Worm (Caenorhabditis elegans) whole organism, L4 larva: ENCODE data around the gene Y67H2A.7.

Experiments
- F44E2.7 ChIP-seq: fragments of 200-800 bp; sonication (Bioruptor generic); IDR thresholded peaks from 2 replicates; pipeline ENCODE4 v2.1.2; 2022; ENCODE audit warnings: missing genetic modification characterization, missing compliant biosample characterization
- T20F7.1 ChIP-seq: fragments of 200-800 bp; sonication (Bioruptor generic); optimal IDR thresholded peaks from 2 replicates; lab custom pipeline; 2018; ENCODE audit warnings: mild to moderate bottlenecking, missing genetic modification characterization, missing compliant biosample characterization
- T26A8.4 ChIP-seq: fragments of 200-800 bp; sonication (Bioruptor generic); IDR thresholded peaks from 2 replicates; pipeline ENCODE4 v1.3.6; 2022; ENCODE audit warnings: missing genetic modification characterization, missing compliant biosample characterization
- Y105C5A.15 ChIP-seq: fragments of 200-800 bp; sonication (Bioruptor generic); IDR thresholded peaks from 2 replicates; pipeline ENCODE4 v1.3.6; 2022; ENCODE audit warnings: missing genetic modification characterization, missing compliant biosample characterization
- Y75B8A.6 ChIP-seq: fragments of 200-800 bp; sonication (Bioruptor generic); IDR thresholded peaks from 2 replicates; pipeline ENCODE4 v1.3.6; 2022; ENCODE audit warnings: missing genetic modification reagents, missing genetic modification characterization, missing compliant biosample characterization
- ZK546.5 ChIP-seq, 2 experiments: sonication (generic microtip); optimal IDR thresholded peaks; 2 replicates each; lab custom pipeline; 2017; ENCODE audit warnings: missing biosample characterization in 2 of 2, missing genetic modification characterization in 2 of 2
- aha-1 ChIP-seq: fragments of 150-350 bp; peaks from one replicate; lab custom pipeline; 2014; ENCODE audit warnings: missing biosample characterization, missing genetic modification characterization
- ama-1 ChIP-seq: fragments of 150-350 bp; optimal IDR thresholded peaks from 2 replicates; lab custom pipeline; 2014; ENCODE audit warnings: inconsistent platforms, mixed read lengths
- arid-1 ChIP-seq: fragments of 200-800 bp; sonication (Bioruptor generic); conservative IDR thresholded peaks from 2 replicates; pipeline ENCODE4 v1.3.6; 2022; ENCODE audit warnings: missing genetic modification reagents, missing genetic modification characterization, missing compliant biosample characterization
- ceh-28 ChIP-seq: fragments of 150-350 bp; optimal IDR thresholded peaks from 2 replicates; lab custom pipeline; 2014; ENCODE audit warnings: missing biosample characterization, missing genetic modification reagents, missing genetic modification characterization
- ceh-62 ChIP-seq: sonication (generic microtip); optimal IDR thresholded peaks from 2 replicates; lab custom pipeline; 2017; ENCODE audit warnings: missing biosample characterization, missing genetic modification characterization
- ces-1 ChIP-seq: fragments of 150-350 bp; sonication (generic microtip); optimal IDR thresholded peaks from 4 replicates; lab custom pipeline; 2014; ENCODE audit warnings: missing biosample characterization, missing genetic modification reagents, missing genetic modification characterization
- cey-2 ChIP-seq: sonication (generic microtip); optimal IDR thresholded peaks from 3 replicates; lab custom pipeline; 2017; ENCODE audit warnings: missing genetic modification characterization, mild to moderate bottlenecking, missing compliant biosample characterization, antibody characterized with exemption, borderline replicate concordance; ENCODE audit not compliant: insufficient read depth
- daf-16 ChIP-seq, 3 experiments: sonication (generic microtip); optimal IDR thresholded peaks; 2 replicates each; lab custom pipeline; 2016 to 2017; ENCODE audit warnings: missing genetic modification characterization in 3 of 3, missing genetic modification reagents in 3 of 3, mild to moderate bottlenecking in 2 of 3, missing compliant biosample characterization in 2 of 3, missing biosample characterization in 1 of 3, moderate library complexity in 1 of 3
- daf-8 ChIP-seq: fragments of 200-800 bp; sonication (Bioruptor generic); IDR thresholded peaks from 2 replicates; pipeline ENCODE4 v1.3.6; 2022; ENCODE audit warnings: missing genetic modification characterization, missing compliant biosample characterization
- duxl-1 ChIP-seq: sonication (generic microtip); optimal IDR thresholded peaks from 2 replicates; lab custom pipeline; 2016; ENCODE audit warnings: mild to moderate bottlenecking, missing genetic modification characterization, moderate library complexity, missing compliant biosample characterization; ENCODE audit not compliant: poor library complexity
- dve-1 ChIP-seq: sonication (generic microtip); optimal IDR thresholded peaks from 2 replicates; lab custom pipeline; 2017; ENCODE audit warnings: antibody characterized with exemption, mild to moderate bottlenecking, missing genetic modification characterization, missing compliant biosample characterization; ENCODE audit not compliant: insufficient read depth
- egl-43 ChIP-seq: fragments of 200-800 bp; sonication (Bioruptor generic); IDR thresholded peaks from 2 replicates; pipeline ENCODE4 v1.3.6; 2022; ENCODE audit warnings: missing genetic modification reagents, missing genetic modification characterization, missing compliant biosample characterization
- gei-8 ChIP-seq: fragments of 200-800 bp; sonication (Bioruptor generic); optimal IDR thresholded peaks from 2 replicates; lab custom pipeline; 2018; ENCODE audit warnings: mild to moderate bottlenecking, missing genetic modification characterization, missing compliant biosample characterization
- hif-1 ChIP-seq, 2 experiments: sonication (generic microtip); optimal IDR thresholded peaks; 2 replicates each; lab custom pipeline; 2016 to 2017; ENCODE audit warnings: missing compliant biosample characterization in 2 of 2, missing genetic modification characterization in 2 of 2, missing genetic modification reagents in 2 of 2, missing genotype in 2 of 2, mild to moderate bottlenecking in 1 of 2
- hlh-11 ChIP-seq: fragments of 200-800 bp; sonication (Bioruptor generic); optimal IDR thresholded peaks from 2 replicates; lab custom pipeline; 2018; ENCODE audit warnings: mild to moderate bottlenecking, missing genetic modification characterization, missing compliant biosample characterization
- hlh-30 ChIP-seq: sonication (generic microtip); optimal IDR thresholded peaks from 2 replicates; lab custom pipeline; 2017; ENCODE audit warnings: antibody characterized with exemption, mild to moderate bottlenecking, missing genetic modification characterization, missing compliant biosample characterization; ENCODE audit not compliant: insufficient read depth
- jun-1 ChIP-seq: fragments of 150-350 bp; optimal IDR thresholded peaks from 2 replicates; lab custom pipeline; 2014; ENCODE audit warnings: missing biosample characterization, missing genetic modification reagents, missing genetic modification characterization
- lin-1 ChIP-seq: fragments of 200-800 bp; sonication (Bioruptor generic); IDR thresholded peaks from 2 replicates; pipeline ENCODE4 v1.3.6; 2022; ENCODE audit warnings: missing genetic modification reagents, missing genetic modification characterization, missing compliant biosample characterization
- lin-38 ChIP-seq: fragments of 200-800 bp; sonication (Bioruptor generic); IDR thresholded peaks from 2 replicates; pipeline ENCODE4 v1.3.6; 2022; ENCODE audit warnings: missing genetic modification reagents, missing genetic modification characterization, missing compliant biosample characterization
- lsy-2 ChIP-seq, 2 experiments: fragments of 150-350 bp in 1 of 2; sonication (generic microtip) in 1 of 2; optimal IDR thresholded peaks; 2 replicates each; lab custom pipeline; 2014 to 2017; ENCODE audit warnings: missing biosample characterization in 2 of 2, missing genetic modification characterization in 2 of 2
- madf-9 ChIP-seq: fragments of 200-800 bp; sonication (Bioruptor generic); conservative IDR thresholded peaks from 2 replicates; pipeline ENCODE4 v1.3.6; 2022; ENCODE audit warnings: missing genetic modification reagents, missing genetic modification characterization, missing compliant biosample characterization
- mdl-1 ChIP-seq, 2 experiments: fragments of 150-350 bp in 1 of 2; sonication (generic microtip) in 1 of 2; optimal IDR thresholded peaks; 2 replicates each; lab custom pipeline; 2014 to 2017; ENCODE audit warnings: missing biosample characterization in 2 of 2, missing genetic modification characterization in 2 of 2
- mdt-29 ChIP-seq: fragments of 200-800 bp; sonication (Bioruptor generic); IDR thresholded peaks from 2 replicates; pipeline ENCODE4 v1.3.6; 2022; ENCODE audit warnings: missing genetic modification reagents, missing genetic modification characterization, missing compliant biosample characterization
- mes-2 ChIP-seq: sonication (generic microtip); optimal IDR thresholded peaks from 2 replicates; lab custom pipeline; 2016; ENCODE audit warnings: missing genotype, mild to moderate bottlenecking, missing genetic modification characterization, missing compliant biosample characterization; ENCODE audit not compliant: poor library complexity, severe bottlenecking
- mxl-3 ChIP-seq: fragments of 200-800 bp; sonication (Bioruptor generic); optimal IDR thresholded peaks from 2 replicates; lab custom pipeline; 2018; ENCODE audit warnings: mild to moderate bottlenecking, missing genetic modification characterization, missing compliant biosample characterization
- nhr-10 ChIP-seq: fragments of 150-350 bp; optimal IDR thresholded peaks from 2 replicates; lab custom pipeline; 2014; ENCODE audit warnings: missing biosample characterization, missing genetic modification characterization
- nhr-102 ChIP-seq: sonication (generic microtip); optimal IDR thresholded peaks from 2 replicates; lab custom pipeline; 2016; ENCODE audit warnings: mild to moderate bottlenecking, missing genetic modification characterization, moderate library complexity, missing compliant biosample characterization
- nhr-11 ChIP-seq: fragments of 150-350 bp; optimal IDR thresholded peaks from 2 replicates; lab custom pipeline; 2014; ENCODE audit warnings: missing biosample characterization, missing genetic modification characterization
- nhr-28 ChIP-seq: fragments of 150-350 bp; optimal IDR thresholded peaks from 2 replicates; lab custom pipeline; 2014; ENCODE audit warnings: missing biosample characterization, missing genetic modification characterization
- nhr-41 ChIP-seq: fragments of 200-800 bp; sonication (Bioruptor generic); IDR thresholded peaks from 2 replicates; pipeline ENCODE4 v1.3.6; 2022; ENCODE audit warnings: missing genetic modification reagents, missing genetic modification characterization, missing compliant biosample characterization
- nhr-6 ChIP-seq: fragments of 150-350 bp; optimal IDR thresholded peaks from 2 replicates; lab custom pipeline; 2014; ENCODE audit warnings: missing biosample characterization, missing genetic modification characterization
- nhr-76 ChIP-seq: fragments of 150-350 bp; optimal IDR thresholded peaks from 2 replicates; lab custom pipeline; 2014; ENCODE audit warnings: missing biosample characterization, missing genetic modification characterization
- nhr-77 ChIP-seq: fragments of 150-350 bp; optimal IDR thresholded peaks from 2 replicates; lab custom pipeline; 2014; ENCODE audit warnings: missing biosample characterization, missing genetic modification characterization
- pha-4 ChIP-seq, 2 experiments: fragments of 150-350 bp in 1 of 2; fragments of 200-800 bp in 1 of 2; sonication (Bioruptor generic) in 1 of 2; IDR thresholded peaks in 1 of 2; optimal IDR thresholded peaks in 1 of 2; 2 replicates each; pipeline versions ENCODE4 v1.3.6 to Lab custom; 2014 to 2022; ENCODE audit warnings: missing genetic modification characterization in 2 of 2, missing genetic modification reagents in 2 of 2, missing biosample characterization in 1 of 2, missing compliant biosample characterization in 1 of 2
- php-3 ChIP-seq: fragments of 200-800 bp; sonication (Bioruptor generic); IDR thresholded peaks from 2 replicates; pipeline ENCODE4 v1.3.6; 2022; ENCODE audit warnings: missing genetic modification reagents, missing genetic modification characterization, missing compliant biosample characterization
- pqm-1 ChIP-seq: sonication (generic microtip); optimal IDR thresholded peaks from 2 replicates; lab custom pipeline; 2017; ENCODE audit warnings: missing biosample characterization, missing genetic modification characterization
- spr-1 ChIP-seq: sonication (generic microtip); optimal IDR thresholded peaks from 2 replicates; lab custom pipeline; 2016; ENCODE audit warnings: mild to moderate bottlenecking, missing genetic modification characterization, missing compliant biosample characterization
- unc-62 ChIP-seq, 3 experiments: fragments of 150-350 bp in 1 of 3; sonication (generic microtip); optimal IDR thresholded peaks in 2 of 3; peaks in 1 of 3; 1 replicate in 1 of 3; 2 replicates in 2 of 3; lab custom pipeline; 2014 to 2017; ENCODE audit warnings: missing biosample characterization in 3 of 3, missing genetic modification characterization in 3 of 3, missing genetic modification reagents in 3 of 3, missing genotype in 1 of 3
- zfp-3 ChIP-seq: fragments of 200-800 bp; sonication (Bioruptor generic); conservative IDR thresholded peaks from 2 replicates; pipeline ENCODE4 v1.3.6; 2022; ENCODE audit warnings: missing genetic modification reagents, missing genetic modification characterization, missing compliant biosample characterization
- zip-2 ChIP-seq: fragments of 150-350 bp; optimal IDR thresholded peaks from 2 replicates; lab custom pipeline; 2014; ENCODE audit warnings: missing biosample characterization, missing genetic modification characterization
- ztf-11 ChIP-seq: fragments of 150-350 bp; optimal IDR thresholded peaks from 2 replicates; lab custom pipeline; 2014; ENCODE audit warnings: missing biosample characterization, missing genetic modification characterization
- ztf-7 ChIP-seq: fragments of 150-350 bp; optimal IDR thresholded peaks from 2 replicates; lab custom pipeline; 2014; ENCODE audit warnings: missing biosample characterization, missing genetic modification characterization

Gene Y67H2A.7

DNA sequence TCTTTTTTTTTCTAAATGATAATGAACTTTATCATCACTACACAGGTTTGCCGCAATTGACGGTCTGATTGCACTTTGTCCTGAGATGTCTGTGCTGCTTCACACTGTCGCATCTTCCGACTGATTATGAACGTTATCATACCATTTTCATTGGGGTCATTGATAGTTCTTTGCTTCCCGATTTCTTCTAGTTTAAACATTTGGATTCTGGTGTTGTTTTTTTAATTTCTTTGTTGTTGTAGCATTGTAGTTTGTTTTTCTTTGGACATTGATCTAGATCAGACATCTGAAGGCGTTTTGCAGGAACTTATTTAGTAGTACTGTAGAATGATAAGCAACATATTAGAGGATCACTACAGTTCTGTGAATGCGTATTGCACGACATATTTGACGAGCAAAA is 15.2 kb downstream of the Y67H2A.7 start:
- peak; percentile 68 for TF ChIP-seq duxl-1 (tag; lab: Kevin White, UChicago)
- TF ChIP-seq unc-62 (GFP tag; optimal IDR thresholded peaks at IDR 0.05 in 1 of 2; lab: Kevin White, UChicago), result peak in 1 of 2 experiments; percentile 88
- no peak for TF ChIP-seq unc-62 (tag; optimal IDR thresholded peaks at IDR 0.05; lab: Kevin White, UChicago)
- TF ChIP-seq Y105C5A.15 (GFP tag; lab: Robert Waterston, UW), result 0 out of 2 replicates have a peak, but pooled peaks have one; percentile 11
- TF ChIP-seq nhr-77, result peak; percentile 95
- TF ChIP-seq ceh-62, result no peak
- no peak for TF ChIP-seq ZK546.5 (tag; optimal IDR thresholded peaks at IDR 0.05; lab: Kevin White, UChicago)
- TF ChIP-seq nhr-28, result peak; percentile 99
- TF ChIP-seq lsy-2 (tag; optimal IDR thresholded peaks at IDR 0.05; lab: Kevin White, UChicago), result peak; percentile 65 to 71
- TF ChIP-seq ces-1 (GFP tag; lab: Kevin White, UChicago), result no peak
- peak; percentile 98 for TF ChIP-seq aha-1 (tag; lab: Kevin White, UChicago)
- peak; percentile 81; the same call in 1 of the 2 replicates for TF ChIP-seq php-3
- no peak for TF ChIP-seq nhr-6
- TF ChIP-seq pqm-1 (tag; lab: Kevin White, UChicago), result peak; percentile 88
- peak; percentile 62 for TF ChIP-seq ztf-7 (tag; lab: Kevin White, UChicago)
- peak; percentile 90 for TF ChIP-seq nhr-10 (tag; lab: Kevin White, UChicago)
- 0 out of 2 replicates have a peak, but pooled peaks have one; percentile 14 for TF ChIP-seq nhr-41
- TF ChIP-seq jun-1 (tag; lab: Kevin White, UChicago), result peak; percentile 59
- no peak for TF ChIP-seq daf-8
- peak; percentile 34 for TF ChIP-seq ama-1 (lab: Kevin White, UChicago)
- peak; percentile 93 for TF ChIP-seq hlh-11 (tag; lab: Kevin White, UChicago)
- peak; percentile 5 for TF ChIP-seq cey-2 (tag; lab: Kevin White, UChicago)
- no peak for TF ChIP-seq daf-16 (GFP tag; optimal IDR thresholded peaks at IDR 0.05; lab: Kevin White, UChicago)
- TF ChIP-seq daf-16 (tag; optimal IDR thresholded peaks at IDR 0.05; lab: Kevin White, UChicago), result peak; percentile 94
- TF ChIP-seq spr-1 (tag; lab: Kevin White, UChicago), result peak; percentile 1
- no peak for TF ChIP-seq egl-43
- no peak for TF ChIP-seq F44E2.7 (GFP tag; lab: Robert Waterston, UW)
- TF ChIP-seq T26A8.4 (GFP tag; lab: Robert Waterston, UW), result peak; percentile 63; the same call in 1 of the 2 replicates
- peak; percentile 54 for TF ChIP-seq nhr-76 (tag; lab: Kevin White, UChicago)
- 0 out of 2 replicates have a peak, but pooled peaks have one; percentile 45 for TF ChIP-seq pha-4 (GFP tag; IDR thresholded peaks at IDR 0.05; lab: Robert Waterston, UW)
- TF ChIP-seq pha-4 (tag; optimal IDR thresholded peaks at IDR 0.05; lab: Kevin White, UChicago), result no peak
- peak; percentile 61 for TF ChIP-seq hlh-30 (tag; lab: Kevin White, UChicago)
- TF ChIP-seq Y75B8A.6 (GFP tag; lab: Robert Waterston, UW), result 0 out of 2 replicates have a peak, but pooled peaks have one; percentile 12
- no peak for TF ChIP-seq madf-9
- TF ChIP-seq mdt-29 (GFP tag; lab: Robert Waterston, UW), result peak; percentile 87
- TF ChIP-seq gei-8 (GFP tag; lab: Kevin White, UChicago), result peak; percentile 55
- peak; percentile 43 for TF ChIP-seq lin-38 (GFP tag; lab: Robert Waterston, UW)
- peak in 1 of 2 experiments; percentile 41 for TF ChIP-seq hif-1 (tag; optimal IDR thresholded peaks at IDR 0.05; lab: Kevin White, UChicago)
- TF ChIP-seq dve-1 (tag; lab: Kevin White, UChicago), result peak; percentile 98
- peak; percentile 67 for TF ChIP-seq nhr-102 (tag; lab: Kevin White, UChicago)
- no peak for TF ChIP-seq ceh-28
- peak in 1 of 2 experiments; percentile 61 for TF ChIP-seq mdl-1 (tag; optimal IDR thresholded peaks at IDR 0.05; lab: Kevin White, UChicago)
- TF ChIP-seq zip-2 (tag; lab: Kevin White, UChicago), result no peak
- 0 out of 2 replicates have a peak, but pooled peaks have one; percentile 50 for TF ChIP-seq arid-1 (GFP tag; lab: Robert Waterston, UW)
- TF ChIP-seq T20F7.1, result peak; percentile 83
- TF ChIP-seq ztf-11 (tag; lab: Kevin White, UChicago), result no peak
- TF ChIP-seq mxl-3 (GFP tag; lab: Kevin White, UChicago), result peak; percentile 22
- peak; percentile 62 for TF ChIP-seq mes-2 (tag; lab: Kevin White, UChicago)
- peak; percentile 56 for TF ChIP-seq nhr-11 (tag; lab: Kevin White, UChicago)
- peak; percentile 91; the same call in 1 of the 2 replicates for TF ChIP-seq zfp-3 (GFP tag; lab: Robert Waterston, UW)
- TF ChIP-seq lin-1 (GFP tag; lab: Robert Waterston, UW), result peak; percentile 43; the same call in 1 of the 2 replicates
